Fruit fly (Drosophila melanogaster): ENCODE data around the gene hzg.

- TF ChIP-seq CG10669 (GFP tag; optimal IDR thresholded peaks at IDR 0.05) (no peak), CG32006 (GFP tag; optimal IDR thresholded peaks at IDR 0.05) (no peak), esn (GFP tag; optimal IDR thresholded peaks at IDR 0.05) (no peak), CG1621 (tag; optimal IDR thresholded peaks at IDR 0.05) (no peak), CG16779 (tag; optimal IDR thresholded peaks at IDR 0.05) (no peak), Met (GFP tag; optimal IDR thresholded peaks at IDR 0.05) (no peak), CG11762 (GFP tag; optimal IDR thresholded peaks at IDR 0.05; ENCODE audit: insufficient read depth) (no peak), Gug (GFP tag; IDR thresholded peaks at IDR 0.05) (no peak), vri (GFP tag; optimal IDR thresholded peaks at IDR 0.05) (no peak), OdsH (GFP tag; optimal IDR thresholded peaks at IDR 0.05) (no peak), acj6 (GFP tag; optimal IDR thresholded peaks at IDR 0.05) (no peak)
Observed at dm6 chr3L:16043782-16044352, 39.3 kb upstream of the hzg start.

Measured in whole organism, prepupa.